Fruit fly (Drosophila melanogaster): ENCODE measurements around the gene CG12011.

Gene CG12011

dm6 chr3L:1676222-1676621 lies 18.2 kb upstream of the CG12011 start:
- TF ChIP-seq Stat92E (GFP tag; optimal IDR thresholded peaks at IDR 0.05): peak in 1 of 3 experiments; percentile 36
- TF ChIP-seq Gug (GFP tag; IDR thresholded peaks at IDR 0.05): no peak
- TF ChIP-seq Nf-YB (GFP tag; optimal IDR thresholded peaks at IDR 0.05): no peak
- TF ChIP-seq kni (GFP tag; optimal IDR thresholded peaks at IDR 0.05): peak; percentile 67
- TF ChIP-seq CG13424 (tag; optimal IDR thresholded peaks at IDR 0.05): no peak
- peak; percentile 79 for TF ChIP-seq abd-A (tag; optimal IDR thresholded peaks at IDR 0.05)
- peak; percentile 50 for TF ChIP-seq sd (tag; optimal IDR thresholded peaks at IDR 0.05)
- TF ChIP-seq CG12769 (tag; optimal IDR thresholded peaks at IDR 0.05): peak; percentile 10
- TF ChIP-seq grn (GFP tag; optimal IDR thresholded peaks at IDR 0.05): peak; percentile 46

- TF ChIP-seq Hmx (GFP tag; optimal IDR thresholded peaks at IDR 0.05) (no peak), lmd (GFP tag; IDR thresholded peaks at IDR 0.05) (no peak), bsh (GFP tag; optimal IDR thresholded peaks at IDR 0.05) (peak in 1 of 2 experiments; percentile 14), cwo (GFP tag; optimal IDR thresholded peaks at IDR 0.05) (peak; percentile 32), pros (GFP tag; optimal IDR thresholded peaks at IDR 0.05) (no peak)
Observed at dm6 chr3L:1679394-1679793, 15.0 kb upstream of the CG12011 start.

- TF ChIP-seq Rfx (GFP tag; IDR thresholded peaks at IDR 0.05) (peak; percentile 16; the same call in 1 of the 2 replicates), CG5953 (GFP tag; IDR thresholded peaks at IDR 0.05) (no peak), CG9932 (GFP tag; IDR thresholded peaks at IDR 0.05) (0 out of 2 replicates have a peak, but pooled peaks have one; percentile 27), CG12744 (GFP tag; optimal IDR thresholded peaks at IDR 0.05) (no peak), corto (GFP tag; optimal IDR thresholded peaks at IDR 0.05) (peak; percentile 18), pum (GFP tag; optimal IDR thresholded peaks at IDR 0.05) (no peak), sim (GFP tag; IDR thresholded peaks at IDR 0.05) (no peak), CG9609 (GFP tag; optimal IDR thresholded peaks at IDR 0.05) (no peak), Adf1 (GFP tag; IDR thresholded peaks at IDR 0.05) (no peak), toy (GFP tag; IDR thresholded peaks at IDR 0.05) (no peak), fd96Cb (tag; optimal IDR thresholded peaks at IDR 0.05) (no peak), CG3065 (GFP tag; optimal IDR thresholded peaks at IDR 0.05) (no peak), tgo (GFP tag; IDR thresholded peaks at IDR 0.05) (no peak), CG14710 (tag; optimal IDR thresholded peaks at IDR 0.05) (no peak), kni (GFP tag; optimal IDR thresholded peaks at IDR 0.05) (no peak), Spps (tag; optimal IDR thresholded peaks at IDR 0.05) (no peak), CG7372 (GFP tag; IDR thresholded peaks at IDR 0.05) (no peak), H15 (GFP tag; IDR thresholded peaks at IDR 0.05) (0 out of 3 replicates have a peak, but pooled peaks have one; percentile 26), CG18599 (GFP tag; optimal IDR thresholded peaks at IDR 0.05) (peak; percentile 11), amos (GFP tag; IDR thresholded peaks at IDR 0.05; ENCODE audit: partially characterized antibody) (no peak), CG3163 (GFP tag; optimal IDR thresholded peaks at IDR 0.05) (no peak), sisA (GFP tag; IDR thresholded peaks at IDR 0.05) (peak; percentile 46), slbo (GFP tag; IDR thresholded peaks at IDR 0.05) (peak; percentile 36; the same call in 1 of the 2 replicates), ssp (GFP tag; IDR thresholded peaks at IDR 0.05) (peak; percentile 17; the same call in 1 of the 2 replicates), Scr (GFP tag; IDR thresholded peaks at IDR 0.05; ENCODE audit: partially characterized antibody) (no peak), CG9797 (GFP tag; optimal IDR thresholded peaks at IDR 0.05) (no peak), CG16779 (GFP tag; IDR thresholded peaks at IDR 0.05) (no peak), abd-A (tag; optimal IDR thresholded peaks at IDR 0.05) (no peak), pan (optimal IDR thresholded peaks at IDR 0.05) (no peak), pan (GFP tag; optimal IDR thresholded peaks at IDR 0.05 in 1 of 2, IDR thresholded peaks at IDR 0.05 in 1 of 2) (peak in 1 of 2 experiments; percentile 27), emc (GFP tag; optimal IDR thresholded peaks at IDR 0.05) (no peak), nom (GFP tag; optimal IDR thresholded peaks at IDR 0.05) (peak; percentile 41), ttk (GFP tag; IDR thresholded peaks at IDR 0.05) (peak; percentile 21; the same call in 1 of the 2 replicates), CG32772 (GFP tag; IDR thresholded peaks at IDR 0.05) (no peak), Gsc (GFP tag; IDR thresholded peaks at IDR 0.05) (peak; percentile 9; the same call in 1 of the 2 replicates), Drgx (GFP tag; IDR thresholded peaks at IDR 0.05) (peak; percentile 52)
Observed at dm6 chr3L:1683091-1683490, 11.3 kb upstream of the CG12011 start.
